Fruit fly (Drosophila melanogaster): ENCODE measurements around the gene orb2.
A peak's percentile ranks its signal among the peaks of the same experiment; 100 is the strongest.

Gene orb2

DNA sequence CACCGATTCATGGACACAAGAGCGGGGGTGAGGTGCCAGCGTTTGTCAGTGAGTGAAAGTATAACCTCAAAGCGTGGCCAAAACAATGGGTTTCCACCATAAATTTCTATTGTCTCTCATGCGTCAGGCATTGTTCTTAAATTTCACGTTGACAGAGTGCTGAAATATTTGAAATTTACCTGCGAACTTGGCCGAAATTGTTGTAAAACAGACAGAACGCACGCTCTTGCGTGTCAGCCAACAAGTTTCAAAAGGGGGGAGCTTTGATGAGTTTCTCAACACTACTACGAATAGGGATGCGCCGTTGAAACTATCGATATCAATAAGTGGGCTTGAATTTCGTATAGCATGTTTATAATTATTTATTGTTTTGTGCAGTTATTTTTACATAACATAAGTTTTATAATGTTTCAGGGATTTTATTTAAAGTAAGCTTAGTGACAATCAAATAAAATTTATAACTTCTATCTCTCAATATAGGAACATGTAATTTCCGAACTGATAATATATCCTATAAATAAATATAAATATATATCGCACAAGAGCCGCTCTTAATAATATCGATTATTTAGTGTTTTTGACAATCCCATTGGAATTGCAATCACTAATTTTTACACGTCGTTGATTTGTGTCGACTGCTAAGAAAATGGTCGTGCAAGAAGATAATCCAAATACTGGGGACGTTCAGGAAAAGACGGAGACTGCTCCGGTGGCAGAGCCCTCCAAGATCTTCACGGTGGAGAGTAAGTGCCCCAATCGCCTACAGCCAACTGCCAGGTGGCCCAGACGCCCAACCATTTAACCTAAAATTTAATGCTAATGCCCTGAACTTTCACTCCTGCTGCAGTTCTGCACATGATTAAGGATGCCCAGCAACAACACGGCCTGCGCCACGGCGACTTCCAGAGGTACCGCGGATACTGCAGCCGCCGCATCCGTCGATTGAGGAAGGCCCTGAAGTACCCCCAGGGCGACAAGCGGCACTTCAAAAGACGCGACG lies 20.5 kb upstream of the orb2 start, which contains the start of the genes pix and Srp68 (continued):
- peak; percentile 63 for TF ChIP-seq nerfin-1 (tag; optimal IDR thresholded peaks at IDR 0.05)
- peak; percentile 94 for TF ChIP-seq row (GFP tag; IDR thresholded peaks at IDR 0.05)
- peak; percentile 47; the same call in 2 of the 3 replicates for TF ChIP-seq croc (GFP tag; conservative IDR thresholded peaks at IDR 0.05)
- peak; percentile 15 for TF ChIP-seq Mad (GFP tag; optimal IDR thresholded peaks at IDR 0.05)
- TF ChIP-seq exex (tag; optimal IDR thresholded peaks at IDR 0.05): peak; percentile 44
- TF ChIP-seq dpn (GFP tag; optimal IDR thresholded peaks at IDR 0.05): peak; percentile 44 to 63
- peak; percentile 73 for TF ChIP-seq Nf-YC (tag; optimal IDR thresholded peaks at IDR 0.05)
- peak; percentile 41 for TF ChIP-seq cato (GFP tag; optimal IDR thresholded peaks at IDR 0.05; ENCODE audit: borderline replicate concordance)
- TF ChIP-seq sd (tag; optimal IDR thresholded peaks at IDR 0.05): no peak
- no peak for TF ChIP-seq Nf-YA (GFP tag; IDR thresholded peaks at IDR 0.05)
- peak; percentile 45; the same call in 1 of the 2 replicates for TF ChIP-seq nerfin-2 (GFP tag; IDR thresholded peaks at IDR 0.05; ENCODE audit: partially characterized antibody)
- peak; percentile 18 for TF ChIP-seq CG5245 (GFP tag; optimal IDR thresholded peaks at IDR 0.05)
- TF ChIP-seq al (GFP tag; IDR thresholded peaks at IDR 0.05): peak; percentile 43
- TF ChIP-seq CG10462 (GFP tag; optimal IDR thresholded peaks at IDR 0.05): peak; percentile 17
- TF ChIP-seq CG18599 (GFP tag; optimal IDR thresholded peaks at IDR 0.05): no peak
- peak; percentile 67; the same call in 1 of the 3 replicates for TF ChIP-seq Dbx (GFP tag; IDR thresholded peaks at IDR 0.05)
- TF ChIP-seq dysf (GFP tag; IDR thresholded peaks at IDR 0.05): peak; percentile 47; the same call in 1 of the 3 replicates
- TF ChIP-seq NC2β (GFP tag; optimal IDR thresholded peaks at IDR 0.05): peak; percentile 31
- peak; percentile 56 for TF ChIP-seq maf-S (GFP tag; optimal IDR thresholded peaks at IDR 0.05)
- TF ChIP-seq amos (GFP tag; IDR thresholded peaks at IDR 0.05; ENCODE audit: partially characterized antibody): peak; percentile 69
- TF ChIP-seq chm (GFP tag; IDR thresholded peaks at IDR 0.05): no peak
- TF ChIP-seq vnd (GFP tag; IDR thresholded peaks at IDR 0.05; ENCODE audit: partially characterized antibody): peak; percentile 87
- TF ChIP-seq Dref (GFP tag; IDR thresholded peaks at IDR 0.05): peak; percentile 61
- no peak for TF ChIP-seq CG14050 (GFP tag; IDR thresholded peaks at IDR 0.05)
- TF ChIP-seq CG6272 (GFP tag; IDR thresholded peaks at IDR 0.05): peak; percentile 47; the same call in 1 of the 2 replicates
- 0 out of 2 replicates have a peak, but pooled peaks have one; percentile 43 for TF ChIP-seq CG14667 (GFP tag; IDR thresholded peaks at IDR 0.05)
- no peak for TF ChIP-seq CG1832 (GFP tag; optimal IDR thresholded peaks at IDR 0.05)
- peak; percentile 9 for TF ChIP-seq pum (GFP tag; optimal IDR thresholded peaks at IDR 0.05)
- TF ChIP-seq da (GFP tag; optimal IDR thresholded peaks at IDR 0.05): no peak
- peak; percentile 51 for TF ChIP-seq lbe (GFP tag; optimal IDR thresholded peaks at IDR 0.05)
- TF ChIP-seq az2 (GFP tag; optimal IDR thresholded peaks at IDR 0.05): peak; percentile 48
- TF ChIP-seq Fer3 (tag; optimal IDR thresholded peaks at IDR 0.05): peak; percentile 47
- peak; percentile 34 for TF ChIP-seq Dad (GFP tag; optimal IDR thresholded peaks at IDR 0.05)
- peak; percentile 71 for TF ChIP-seq CG6765 (GFP tag; optimal IDR thresholded peaks at IDR 0.05)
- TF ChIP-seq CG10565 (GFP tag; optimal IDR thresholded peaks at IDR 0.05): no peak
- peak; percentile 42 for TF ChIP-seq CG10979 (tag; optimal IDR thresholded peaks at IDR 0.05)
- TF ChIP-seq CG17829 (tag; optimal IDR thresholded peaks at IDR 0.05): peak; percentile 76
- peak; percentile 58 for TF ChIP-seq CG12104 (GFP tag; optimal IDR thresholded peaks at IDR 0.05)
- peak; percentile 87 for TF ChIP-seq nmo (GFP tag; optimal IDR thresholded peaks at IDR 0.05)
- TF ChIP-seq CG9437 (GFP tag; optimal IDR thresholded peaks at IDR 0.05): peak; percentile 62
- 0 out of 2 replicates have a peak, but pooled peaks have one; percentile 17 for TF ChIP-seq onecut (GFP tag; IDR thresholded peaks at IDR 0.05)
- TF ChIP-seq twi (tag; optimal IDR thresholded peaks at IDR 0.05): peak; percentile 63
- TF ChIP-seq Hr78 (GFP tag; optimal IDR thresholded peaks at IDR 0.05): no peak
- peak; percentile 97 for TF ChIP-seq bigmax (GFP tag; optimal IDR thresholded peaks at IDR 0.05)
- no peak for TF ChIP-seq Lpt (GFP tag; optimal IDR thresholded peaks at IDR 0.05)
- no peak for TF ChIP-seq Deaf1 (tag; optimal IDR thresholded peaks at IDR 0.05)
- no peak for TF ChIP-seq oc (tag; optimal IDR thresholded peaks at IDR 0.05)

Data from whole organism, embryonic.